Worm (Caenorhabditis elegans) whole organism, young adult: ENCODE measurements around the gene ZK546.2.

Experiments
- B0019.2 ChIP-seq: fragments of 200-800 bp; sonication (Bioruptor generic); conservative IDR thresholded peaks from 2 replicates; pipeline ENCODE4 v1.3.6; 2022; ENCODE audit warnings: missing genetic modification reagents, missing genetic modification characterization, missing compliant biosample characterization
- C06A6.2 ChIP-seq: fragments of 200-800 bp; sonication (Bioruptor generic); conservative IDR thresholded peaks from 2 replicates; pipeline ENCODE4 v1.3.6; 2022; ENCODE audit warnings: missing genetic modification characterization, missing compliant biosample characterization
- C17E4.6 ChIP-seq: fragments of 200-800 bp; sonication (Bioruptor generic); IDR thresholded peaks from 2 replicates; pipeline ENCODE4 v1.3.6; 2022; ENCODE audit warnings: missing genetic modification reagents, missing genetic modification characterization, missing compliant biosample characterization
- F57C9.4 ChIP-seq: sonication (generic microtip); optimal IDR thresholded peaks from 2 replicates; lab custom pipeline; 2017; ENCODE audit warnings: mild to moderate bottlenecking, missing genetic modification characterization, missing compliant biosample characterization
- K12H6.12 ChIP-seq: fragments of 200-800 bp; sonication (Bioruptor generic); optimal IDR thresholded peaks from 2 replicates; lab custom pipeline; 2018; ENCODE audit warnings: mild to moderate bottlenecking, missing genetic modification characterization, missing compliant biosample characterization
- T26A5.8 ChIP-seq: sonication (generic microtip); optimal IDR thresholded peaks from 2 replicates; lab custom pipeline; 2016; ENCODE audit warnings: missing genetic modification characterization, missing compliant biosample characterization
- Y53F4B.3 ChIP-seq: fragments of 200-800 bp; sonication (Bioruptor generic); IDR thresholded peaks from 2 replicates; pipeline ENCODE4 v1.3.6; 2022; ENCODE audit warnings: missing genetic modification reagents, missing genetic modification characterization, missing compliant biosample characterization
- Y53G8AR.9 ChIP-seq: fragments of 200-800 bp; sonication (Bioruptor generic); conservative IDR thresholded peaks from 2 replicates; pipeline ENCODE4 v1.3.6; 2022; ENCODE audit warnings: missing genetic modification reagents, missing genetic modification characterization, missing compliant biosample characterization
- Y67H2A.10 ChIP-seq: fragments of 200-800 bp; sonication (Bioruptor generic); conservative IDR thresholded peaks from 2 replicates; pipeline ENCODE4 v1.3.6; 2022; ENCODE audit warnings: missing genetic modification reagents, missing genetic modification characterization, missing compliant biosample characterization
- Y95B8A.8 ChIP-seq: fragments of 200-800 bp; sonication (Bioruptor generic); IDR thresholded peaks from 2 replicates; pipeline ENCODE4 v1.3.6; 2022; ENCODE audit warnings: missing genetic modification reagents, missing genetic modification characterization, missing compliant biosample characterization
- ZK185.1 ChIP-seq: sonication (generic microtip); optimal IDR thresholded peaks from 2 replicates; lab custom pipeline; 2016; ENCODE audit warnings: mild to moderate bottlenecking, missing genetic modification characterization, missing compliant biosample characterization; ENCODE audit not compliant: poor library complexity, severe bottlenecking
- akir-1 ChIP-seq: fragments of 200-800 bp; sonication (Bioruptor generic); optimal IDR thresholded peaks from 2 replicates; lab custom pipeline; 2018; ENCODE audit warnings: mild to moderate bottlenecking, missing genetic modification characterization, moderate library complexity, missing compliant biosample characterization
- ama-1 ChIP-seq, 3 experiments: fragments of 150-350 bp in 1 of 3; sonication (generic microtip) in 2 of 3; optimal IDR thresholded peaks; 2 replicates each; lab custom pipeline; 2014 to 2018; ENCODE audit warnings: missing biosample characterization in 2 of 3, missing genetic modification characterization in 2 of 3, missing genetic modification reagents in 2 of 3
- aptf-2 ChIP-seq: fragments of 200-800 bp; sonication (Bioruptor generic); conservative IDR thresholded peaks from 2 replicates; pipeline ENCODE4 v1.3.6; 2022; ENCODE audit warnings: missing genetic modification reagents, missing genetic modification characterization, missing compliant biosample characterization
- cebp-1 ChIP-seq, 2 experiments: fragments of 200-800 bp in 1 of 2; sonication (Bioruptor generic) in 1 of 2; sonication (generic microtip) in 1 of 2; IDR thresholded peaks in 1 of 2; optimal IDR thresholded peaks in 1 of 2; 2 replicates each; pipeline versions ENCODE4 v1.3.6 to Lab custom; 2017 to 2022; ENCODE audit warnings: missing compliant biosample characterization in 2 of 2, missing genetic modification characterization in 2 of 2, mild to moderate bottlenecking in 1 of 2, missing genetic modification reagents in 1 of 2, moderate library complexity in 1 of 2
- ceh-100 ChIP-seq: fragments of 200-800 bp; sonication (Bioruptor generic); IDR thresholded peaks from 2 replicates; pipeline ENCODE4 v1.3.6; 2022; ENCODE audit warnings: missing genetic modification reagents, missing genetic modification characterization, missing compliant biosample characterization
- ceh-40 ChIP-seq: fragments of 200-800 bp; sonication (Bioruptor generic); IDR thresholded peaks from 2 replicates; pipeline ENCODE4 v1.3.6; 2022; ENCODE audit warnings: missing genetic modification characterization, missing compliant biosample characterization
- ceh-58 ChIP-seq: fragments of 200-800 bp; sonication (Bioruptor generic); IDR thresholded peaks from 2 replicates; pipeline ENCODE4 v1.3.6; 2022; ENCODE audit warnings: missing genetic modification characterization, missing compliant biosample characterization
- ceh-79 ChIP-seq: sonication (generic microtip); optimal IDR thresholded peaks from 2 replicates; lab custom pipeline; 2017; ENCODE audit warnings: mild to moderate bottlenecking, missing genetic modification characterization, missing compliant biosample characterization
- die-1 ChIP-seq: sonication (generic microtip); optimal IDR thresholded peaks from 2 replicates; lab custom pipeline; 2016; ENCODE audit warnings: missing genotype, mild to moderate bottlenecking, missing genetic modification characterization, missing compliant biosample characterization
- efl-1 ChIP-seq: fragments of 150-350 bp; optimal IDR thresholded peaks from 2 replicates; lab custom pipeline; 2014; ENCODE audit warnings: missing biosample characterization, missing genetic modification reagents, missing genetic modification characterization
- egl-44 ChIP-seq: fragments of 200-800 bp; sonication (Bioruptor generic); IDR thresholded peaks from 2 replicates; pipeline ENCODE4 v1.3.6; 2022; ENCODE audit warnings: missing genetic modification reagents, missing genetic modification characterization, missing compliant biosample characterization
- fkh-3 ChIP-seq: sonication (generic microtip); optimal IDR thresholded peaks from 2 replicates; lab custom pipeline; 2016; ENCODE audit warnings: mild to moderate bottlenecking, missing genetic modification characterization, missing compliant biosample characterization
- him-1 ChIP-seq: sonication (generic microtip); optimal IDR thresholded peaks from 2 replicates; lab custom pipeline; 2016; ENCODE audit warnings: missing genotype, missing genetic modification reagents, missing genetic modification characterization, missing compliant biosample characterization
- hlh-12 ChIP-seq: sonication (generic microtip); optimal IDR thresholded peaks from 2 replicates; lab custom pipeline; 2016; ENCODE audit warnings: missing genetic modification characterization, missing compliant biosample characterization
- hmg-20 ChIP-seq: fragments of 200-800 bp; sonication (Bioruptor generic); IDR thresholded peaks from 2 replicates; pipeline ENCODE4 v1.3.6; 2022; ENCODE audit warnings: missing genetic modification reagents, missing genetic modification characterization, missing compliant biosample characterization
- hsf-1 ChIP-seq: fragments of 200-800 bp; sonication (Bioruptor generic); IDR thresholded peaks from 2 replicates; pipeline ENCODE4 v1.3.6; 2022; ENCODE audit warnings: missing genetic modification reagents, missing genetic modification characterization, missing compliant biosample characterization
- lag-1 ChIP-seq: fragments of 200-800 bp; sonication (Bioruptor generic); IDR thresholded peaks from 2 replicates; pipeline ENCODE4 v1.3.6; 2022; ENCODE audit warnings: missing genetic modification reagents, missing genetic modification characterization, missing compliant biosample characterization
- lin-35 ChIP-seq, 3 experiments: fragments of 150-350 bp in 2 of 3; sonication (generic microtip) in 1 of 3; optimal IDR thresholded peaks; 2 replicates each; lab custom pipeline; 2014 to 2018; ENCODE audit warnings: missing biosample characterization in 3 of 3, missing genetic modification characterization in 3 of 3, missing genetic modification reagents in 3 of 3
- lin-54 ChIP-seq: fragments of 200-800 bp; sonication (Bioruptor generic); optimal IDR thresholded peaks from 2 replicates; lab custom pipeline; 2018; ENCODE audit warnings: mild to moderate bottlenecking, missing genetic modification characterization, missing compliant biosample characterization
- lsy-27 ChIP-seq: sonication (generic microtip); optimal IDR thresholded peaks from 2 replicates; lab custom pipeline; 2017; ENCODE audit warnings: missing genetic modification characterization, mild to moderate bottlenecking, missing compliant biosample characterization, antibody characterized with exemption, missing genotype, borderline replicate concordance; ENCODE audit not compliant: insufficient read depth
- madf-10 ChIP-seq: sonication (generic microtip); optimal IDR thresholded peaks from 2 replicates; lab custom pipeline; 2016; ENCODE audit warnings: mild to moderate bottlenecking, missing genetic modification characterization, missing compliant biosample characterization
- madf-6 ChIP-seq: fragments of 200-800 bp; sonication (Bioruptor generic); IDR thresholded peaks from 2 replicates; pipeline ENCODE4 v1.3.6; 2022; ENCODE audit warnings: missing genetic modification reagents, missing genetic modification characterization, missing compliant biosample characterization
- mes-4 ChIP-seq: sonication (generic microtip); optimal IDR thresholded peaks from 2 replicates; lab custom pipeline; 2016; ENCODE audit warnings: missing genotype, missing genetic modification characterization, missing compliant biosample characterization
- mxl-1 ChIP-seq: sonication (generic microtip); optimal IDR thresholded peaks from 2 replicates; lab custom pipeline; 2016; ENCODE audit warnings: missing genetic modification characterization, missing compliant biosample characterization
- nfya-2 ChIP-seq: fragments of 200-800 bp; sonication (Bioruptor generic); IDR thresholded peaks from 2 replicates; pipeline ENCODE4 v1.3.6; 2022; ENCODE audit warnings: missing genetic modification reagents, missing genetic modification characterization, missing compliant biosample characterization
- nfyb-1 ChIP-seq: fragments of 200-800 bp; sonication (Bioruptor generic); IDR thresholded peaks from 2 replicates; pipeline ENCODE4 v1.3.6; 2022; ENCODE audit warnings: missing genetic modification reagents, missing genetic modification characterization, missing compliant biosample characterization
- nhr-120 ChIP-seq: fragments of 200-800 bp; sonication (Bioruptor generic); IDR thresholded peaks from 2 replicates; pipeline ENCODE4 v1.3.6; 2022; ENCODE audit warnings: missing genetic modification characterization, missing compliant biosample characterization
- pha-4 ChIP-seq: fragments of 150-350 bp; sonication (generic microtip); optimal IDR thresholded peaks from 2 replicates; lab custom pipeline; 2014; ENCODE audit warnings: missing biosample characterization, missing genetic modification reagents, missing genetic modification characterization
- rec-8 ChIP-seq, 2 experiments: sonication (generic microtip); optimal IDR thresholded peaks; 2 replicates each; lab custom pipeline; 2016; ENCODE audit warnings: mild to moderate bottlenecking in 2 of 2, missing genetic modification characterization in 2 of 2, missing genetic modification reagents in 2 of 2, missing genotype in 2 of 2, missing biosample characterization in 1 of 2, missing compliant biosample characterization in 1 of 2, moderate library complexity in 1 of 2
- somi-1 ChIP-seq: fragments of 200-800 bp; sonication (Bioruptor generic); optimal IDR thresholded peaks from 2 replicates; lab custom pipeline; 2018; ENCODE audit warnings: mild to moderate bottlenecking, missing genetic modification characterization, missing compliant biosample characterization
- sptf-2 ChIP-seq: fragments of 200-800 bp; sonication (Bioruptor generic); optimal IDR thresholded peaks from 2 replicates; lab custom pipeline; 2018; ENCODE audit warnings: mild to moderate bottlenecking, missing genetic modification characterization, missing compliant biosample characterization
- tbp1 ChIP-seq: fragments of 200-800 bp; sonication (Bioruptor generic); optimal IDR thresholded peaks from 2 replicates; lab custom pipeline; 2018; ENCODE audit warnings: mild to moderate bottlenecking, missing genetic modification characterization, missing compliant biosample characterization
- tbx-9 ChIP-seq: sonication (generic microtip); optimal IDR thresholded peaks from 2 replicates; lab custom pipeline; 2016; ENCODE audit warnings: borderline replicate concordance, missing genetic modification characterization, inconsistent platforms, missing compliant biosample characterization
- unc-130 ChIP-seq: sonication (generic microtip); optimal IDR thresholded peaks from 2 replicates; lab custom pipeline; 2016; ENCODE audit warnings: missing genetic modification reagents, missing genetic modification characterization, missing compliant biosample characterization
- unc-62 ChIP-seq: fragments of 150-350 bp; optimal IDR thresholded peaks from 2 replicates; lab custom pipeline; 2014; ENCODE audit warnings: missing biosample characterization, missing genetic modification reagents, missing genetic modification characterization
- zim-3 ChIP-seq: sonication (generic microtip); optimal IDR thresholded peaks from 2 replicates; lab custom pipeline; 2017; ENCODE audit warnings: mild to moderate bottlenecking, missing genetic modification characterization, moderate library complexity, missing compliant biosample characterization
- ztf-25 ChIP-seq: fragments of 200-800 bp; sonication (Bioruptor generic); IDR thresholded peaks from 2 replicates; pipeline ENCODE4 v1.3.6; 2022; ENCODE audit warnings: missing genetic modification reagents, missing genetic modification characterization, missing compliant biosample characterization

Gene ZK546.2

ce11 chrII:4942397-4942796 is 3.4 kb upstream of the ZK546.2 start:
- peak; percentile 64 for TF ChIP-seq die-1 (tag; lab: Kevin White, UChicago)
- no peak for TF ChIP-seq pha-4
- TF ChIP-seq ceh-79 (tag; lab: Kevin White, UChicago), result peak; percentile 33
- TF ChIP-seq hlh-12 (tag; lab: Kevin White, UChicago), result no peak
- TF ChIP-seq nhr-120 (GFP tag; lab: Robert Waterston, UW), result 0 out of 2 replicates have a peak, but pooled peaks have one; percentile 71
- TF ChIP-seq unc-130, result peak; percentile 46
- peak; percentile 67 for TF ChIP-seq Y95B8A.8 (GFP tag; lab: Robert Waterston, UW)
- TF ChIP-seq hmg-20 (GFP tag; lab: Robert Waterston, UW), result peak; percentile 15; the same call in 1 of the 2 replicates
- peak; percentile 81 for TF ChIP-seq Y53G8AR.9 (GFP tag; lab: Robert Waterston, UW)
- TF ChIP-seq rec-8 (tag; optimal IDR thresholded peaks at IDR 0.05; lab: Kevin White, UChicago), result peak; percentile 53 to 78
- TF ChIP-seq sptf-2 (GFP tag; lab: Kevin White, UChicago), result no peak
- no peak for TF ChIP-seq lag-1 (GFP tag; lab: Robert Waterston, UW)
- TF ChIP-seq ceh-58 (GFP tag; lab: Robert Waterston, UW), result 0 out of 2 replicates have a peak, but pooled peaks have one; percentile 56
- TF ChIP-seq F57C9.4, result no peak
- no peak for TF ChIP-seq aptf-2 (GFP tag; lab: Robert Waterston, UW)
- TF ChIP-seq ceh-40 (GFP tag; lab: Robert Waterston, UW), result no peak
- peak; percentile 33; the same call in 1 of the 2 replicates for TF ChIP-seq ceh-100 (GFP tag; lab: Robert Waterston, UW)
- TF ChIP-seq tbx-9 (tag; lab: Kevin White, UChicago), result no peak
- no peak for TF ChIP-seq ztf-25 (GFP tag; lab: Robert Waterston, UW)
- no peak for TF ChIP-seq efl-1 (GFP tag; lab: Kevin White, UChicago)
- peak; percentile 64 for TF ChIP-seq madf-6
- TF ChIP-seq T26A5.8, result no peak
- no peak for TF ChIP-seq B0019.2 (GFP tag; lab: Robert Waterston, UW)
- TF ChIP-seq him-1 (tag; lab: Kevin White, UChicago), result peak; percentile 42
- TF ChIP-seq C06A6.2 (GFP tag; lab: Robert Waterston, UW), result no peak; the same call in 1 of the 2 replicates
- TF ChIP-seq egl-44 (GFP tag; lab: Robert Waterston, UW), result 0 out of 2 replicates have a peak, but pooled peaks have one; percentile 52
- TF ChIP-seq tbp1 (GFP tag; lab: Kevin White, UChicago), result peak; percentile 91
- TF ChIP-seq hsf-1 (GFP tag; lab: Robert Waterston, UW), result peak; percentile 32; the same call in 1 of the 2 replicates
- no peak for TF ChIP-seq cebp-1 (GFP tag; IDR thresholded peaks at IDR 0.05; lab: Robert Waterston, UW)
- peak; percentile 60 for TF ChIP-seq cebp-1 (tag; optimal IDR thresholded peaks at IDR 0.05; lab: Kevin White, UChicago)
- TF ChIP-seq nfya-2, result no peak
- no peak for TF ChIP-seq Y67H2A.10 (GFP tag; lab: Robert Waterston, UW)
- TF ChIP-seq Y53F4B.3 (GFP tag; lab: Robert Waterston, UW), result peak; percentile 38; the same call in 1 of the 2 replicates
- TF ChIP-seq C17E4.6 (GFP tag; lab: Robert Waterston, UW), result no peak
- no peak for TF ChIP-seq madf-10 (tag; lab: Kevin White, UChicago)
- TF ChIP-seq nfyb-1 (GFP tag; lab: Robert Waterston, UW), result peak; percentile 77
- TF ChIP-seq mxl-1 (tag; lab: Kevin White, UChicago), result no peak
- TF ChIP-seq ama-1 (optimal IDR thresholded peaks at IDR 0.05; lab: Kevin White, UChicago), result peak; percentile 83
- peak; percentile 31 to 54 for TF ChIP-seq ama-1 (GFP tag; optimal IDR thresholded peaks at IDR 0.05; lab: Kevin White, UChicago)
- TF ChIP-seq zim-3 (tag; lab: Kevin White, UChicago), result peak; percentile 61
- peak; percentile 76 for TF ChIP-seq mes-4 (tag; lab: Kevin White, UChicago)
- TF ChIP-seq somi-1 (GFP tag; lab: Kevin White, UChicago), result peak; percentile 7
- no peak for TF ChIP-seq akir-1
- TF ChIP-seq K12H6.12 (tag; lab: Kevin White, UChicago), result peak; percentile 18
- TF ChIP-seq lin-35 (GFP tag; optimal IDR thresholded peaks at IDR 0.05; lab: Kevin White, UChicago), result peak in 1 of 3 experiments; percentile 30
- no peak for TF ChIP-seq lsy-27
- peak; percentile 78 for TF ChIP-seq fkh-3 (tag; lab: Kevin White, UChicago)
- TF ChIP-seq unc-62 (GFP tag; lab: Kevin White, UChicago), result no peak
- peak; percentile 82 for TF ChIP-seq ZK185.1 (tag; lab: Kevin White, UChicago)
- peak; percentile 66 for TF ChIP-seq lin-54 (GFP tag; lab: Kevin White, UChicago)
